Worm (Caenorhabditis elegans) whole organism, mixed stage, embryonic: ENCODE measurements around the gene srlf-11.
A peak's percentile ranks its signal among the peaks of the same experiment; 100 is the strongest.

Experiments
- M03D4.4 ChIP-seq: sonication (generic microtip); optimal IDR thresholded peaks from 2 replicates; lab custom pipeline; 2017; ENCODE audit warnings: mild to moderate bottlenecking, missing genetic modification characterization, missing compliant biosample characterization
- bed-3 ChIP-seq: fragments of 200-800 bp; sonication (Bioruptor generic); optimal IDR thresholded peaks from 3 replicates; lab custom pipeline; 2018; ENCODE audit warnings: mild to moderate bottlenecking, missing genetic modification characterization, moderate library complexity, missing compliant biosample characterization
- blmp-1 ChIP-seq: fragments of 150-350 bp; optimal IDR thresholded peaks from 2 replicates; lab custom pipeline; 2014; ENCODE audit warnings: missing biosample characterization, missing genetic modification characterization
- ceh-39 ChIP-seq: fragments of 150-350 bp; optimal IDR thresholded peaks from 2 replicates; lab custom pipeline; 2014; ENCODE audit warnings: missing biosample characterization, missing genetic modification characterization
- ceh-83 ChIP-seq: fragments of 200-800 bp; sonication (Bioruptor generic); optimal IDR thresholded peaks from 2 replicates; lab custom pipeline; 2018; ENCODE audit warnings: mild to moderate bottlenecking, missing genetic modification characterization, missing compliant biosample characterization
- ces-1 ChIP-seq: fragments of 150-350 bp; optimal IDR thresholded peaks from 2 replicates; lab custom pipeline; 2014; ENCODE audit warnings: missing biosample characterization, missing genetic modification reagents, missing genetic modification characterization
- cnd-1 ChIP-seq: fragments of 200-800 bp; sonication (Bioruptor generic); optimal IDR thresholded peaks from 2 replicates; lab custom pipeline; 2018; ENCODE audit warnings: mild to moderate bottlenecking, missing genetic modification characterization, missing compliant biosample characterization
- elt-1 ChIP-seq: sonication (generic microtip); optimal IDR thresholded peaks from 2 replicates; lab custom pipeline; 2017; ENCODE audit warnings: missing genetic modification characterization, mild to moderate bottlenecking, missing compliant biosample characterization, antibody characterized with exemption, moderate library complexity, borderline replicate concordance; ENCODE audit not compliant: insufficient read depth
- flh-1 ChIP-seq: fragments of 200-800 bp; sonication (Bioruptor generic); optimal IDR thresholded peaks from 2 replicates; lab custom pipeline; 2018; ENCODE audit warnings: mild to moderate bottlenecking, missing genetic modification characterization, moderate library complexity, missing compliant biosample characterization
- ham-2 ChIP-seq: fragments of 200-800 bp; sonication (Bioruptor generic); optimal IDR thresholded peaks from 2 replicates; lab custom pipeline; 2018; ENCODE audit warnings: mild to moderate bottlenecking, missing genetic modification characterization, missing compliant biosample characterization
- hlh-1 ChIP-seq: fragments of 150-350 bp; optimal IDR thresholded peaks from 2 replicates; lab custom pipeline; 2014; ENCODE audit warnings: missing biosample characterization, missing genetic modification reagents, missing genetic modification characterization
- lin-13 ChIP-seq: fragments of 150-350 bp; optimal IDR thresholded peaks from 2 replicates; lab custom pipeline; 2014; ENCODE audit warnings: missing biosample characterization, missing genetic modification characterization
- lsy-2 ChIP-seq: fragments of 150-350 bp; optimal IDR thresholded peaks from 2 replicates; lab custom pipeline; 2014; ENCODE audit warnings: missing biosample characterization, missing genetic modification characterization
- mab-5 ChIP-seq: fragments of 150-350 bp; optimal IDR thresholded peaks from 2 replicates; lab custom pipeline; 2014; ENCODE audit warnings: missing biosample characterization, missing genetic modification characterization
- mep-1 ChIP-seq: fragments of 150-350 bp; optimal IDR thresholded peaks from 2 replicates; lab custom pipeline; 2017; ENCODE audit warnings: missing biosample characterization, missing genetic modification reagents, missing genetic modification characterization, inconsistent platforms
- mls-2 ChIP-seq: sonication (generic microtip); optimal IDR thresholded peaks from 2 replicates; lab custom pipeline; 2016; ENCODE audit warnings: mild to moderate bottlenecking, missing genetic modification characterization, moderate library complexity, missing compliant biosample characterization
- nhr-2 ChIP-seq: fragments of 150-350 bp; optimal IDR thresholded peaks from 2 replicates; lab custom pipeline; 2014; ENCODE audit warnings: missing biosample characterization, missing genetic modification characterization
- nhr-237 ChIP-seq: fragments of 150-350 bp; optimal IDR thresholded peaks from 2 replicates; lab custom pipeline; 2014; ENCODE audit warnings: missing biosample characterization, missing genetic modification characterization
- nhr-28 ChIP-seq: fragments of 150-350 bp; optimal IDR thresholded peaks from 2 replicates; lab custom pipeline; 2014; ENCODE audit warnings: missing biosample characterization, missing genetic modification characterization
- nhr-76 ChIP-seq: sonication (generic microtip); optimal IDR thresholded peaks from 2 replicates; lab custom pipeline; 2017; ENCODE audit warnings: missing biosample characterization, missing genetic modification characterization
- pha-4 ChIP-seq: fragments of 150-350 bp; optimal IDR thresholded peaks from 2 replicates; lab custom pipeline; 2018; ENCODE audit warnings: missing biosample characterization, missing genetic modification reagents, missing genetic modification characterization
- sem-2 ChIP-seq: fragments of 200-800 bp; sonication (Bioruptor generic); optimal IDR thresholded peaks from 2 replicates; lab custom pipeline; 2018; ENCODE audit warnings: mild to moderate bottlenecking, missing genetic modification characterization, missing compliant biosample characterization
- snpc-4 ChIP-seq: fragments of 150-350 bp; optimal IDR thresholded peaks from 2 replicates; lab custom pipeline; 2014; ENCODE audit warnings: missing biosample characterization, missing genetic modification characterization
- sptf-1 ChIP-seq: sonication (generic microtip); optimal IDR thresholded peaks from 2 replicates; lab custom pipeline; 2017; ENCODE audit warnings: mild to moderate bottlenecking, missing genetic modification characterization, moderate library complexity, missing compliant biosample characterization
- tbx-8 ChIP-seq: fragments of 200-800 bp; sonication (Bioruptor generic); optimal IDR thresholded peaks from 2 replicates; lab custom pipeline; 2018; ENCODE audit warnings: mild to moderate bottlenecking, missing genetic modification characterization, moderate library complexity, missing compliant biosample characterization
- unc-39 ChIP-seq: fragments of 150-350 bp; optimal IDR thresholded peaks from 2 replicates; lab custom pipeline; 2014; ENCODE audit warnings: missing biosample characterization, missing genetic modification characterization
- unc-62 ChIP-seq: fragments of 150-350 bp; optimal IDR thresholded peaks from 2 replicates; lab custom pipeline; 2014; ENCODE audit warnings: missing biosample characterization, missing genetic modification reagents, missing genetic modification characterization
- zip-8 ChIP-seq: fragments of 150-350 bp; optimal IDR thresholded peaks from 2 replicates; lab custom pipeline; 2014; ENCODE audit warnings: missing biosample characterization, missing genetic modification characterization

Gene srlf-11

ce11 chrIV:10855049-10855448, 30.8 kb downstream of the srlf-11 start, which contains the start of gene T11G6.3:
Gene T11G6.3, minus strand, starts transcription at chrIV:10855237.
- TF ChIP-seq ceh-83 (GFP tag; lab: Kevin White, UChicago) (no peak), bed-3 (GFP tag; lab: Kevin White, UChicago) (no peak), mls-2 (no peak), flh-1 (no peak), zip-8 (tag; lab: Kevin White, UChicago) (no peak), ceh-39 (no peak), sem-2 (no peak), M03D4.4 (no peak), snpc-4 (tag; lab: Kevin White, UChicago) (no peak), nhr-237 (tag; lab: Kevin White, UChicago) (no peak), elt-1 (tag; lab: Kevin White, UChicago) (no peak), unc-62 (no peak), mab-5 (no peak), hlh-1 (tag; lab: Kevin White, UChicago) (no peak), unc-39 (tag; lab: Kevin White, UChicago) (no peak), blmp-1 (tag; lab: Kevin White, UChicago) (no peak), tbx-8 (GFP tag; lab: Kevin White, UChicago) (no peak)

DNA sequence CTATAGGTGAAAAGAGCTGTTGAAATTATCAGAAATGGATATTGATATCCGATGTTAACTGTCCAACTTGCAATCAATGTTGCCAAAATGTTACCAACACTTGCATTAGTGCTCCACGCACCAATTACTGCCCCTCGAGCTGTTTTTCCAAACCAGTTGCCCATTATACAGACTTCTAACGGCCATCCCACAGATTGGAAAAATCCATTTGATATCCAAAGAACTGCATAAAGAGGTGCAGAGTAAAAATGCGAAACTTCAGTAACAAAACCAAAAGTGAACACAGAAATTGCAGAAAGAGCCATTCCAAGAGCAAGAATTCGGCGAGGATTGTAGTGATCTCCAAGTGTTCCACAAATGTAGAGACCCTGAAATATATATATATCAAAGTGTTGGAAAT, 31.8 kb downstream of the srlf-11 start:
- no peak for TF ChIP-seq ham-2 (GFP tag; lab: Kevin White, UChicago)
- TF ChIP-seq, all 35 proteins: peak for 0

DNA sequence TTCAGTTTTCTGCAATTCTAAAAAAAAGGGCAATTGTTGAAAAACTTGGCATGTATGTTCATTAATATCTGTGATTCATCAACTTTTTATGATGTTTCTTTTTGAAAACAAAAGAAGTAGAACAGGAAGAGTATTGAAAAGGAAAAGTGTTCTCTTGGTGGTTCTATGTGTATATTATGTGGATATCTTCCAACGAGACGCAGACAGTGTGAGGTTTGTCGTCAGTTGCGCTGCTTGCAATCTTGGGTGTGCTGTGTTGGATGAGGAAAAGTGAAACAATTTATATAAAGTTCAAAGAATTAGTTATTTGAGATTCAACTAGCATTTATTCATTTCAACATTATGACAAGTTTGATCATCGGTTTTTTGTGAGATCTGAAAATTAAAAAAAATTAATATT, 33.4 kb downstream of the srlf-11 start:
- TF ChIP-seq ces-1 (GFP tag; lab: Kevin White, UChicago), result no peak
- peak; percentile 77 for TF ChIP-seq hlh-1 (tag; lab: Kevin White, UChicago)
- no peak for TF ChIP-seq nhr-76 (tag; lab: Kevin White, UChicago)
- no peak for TF ChIP-seq unc-39 (tag; lab: Kevin White, UChicago)
- no peak for TF ChIP-seq cnd-1 (tag; lab: Kevin White, UChicago)

DNA sequence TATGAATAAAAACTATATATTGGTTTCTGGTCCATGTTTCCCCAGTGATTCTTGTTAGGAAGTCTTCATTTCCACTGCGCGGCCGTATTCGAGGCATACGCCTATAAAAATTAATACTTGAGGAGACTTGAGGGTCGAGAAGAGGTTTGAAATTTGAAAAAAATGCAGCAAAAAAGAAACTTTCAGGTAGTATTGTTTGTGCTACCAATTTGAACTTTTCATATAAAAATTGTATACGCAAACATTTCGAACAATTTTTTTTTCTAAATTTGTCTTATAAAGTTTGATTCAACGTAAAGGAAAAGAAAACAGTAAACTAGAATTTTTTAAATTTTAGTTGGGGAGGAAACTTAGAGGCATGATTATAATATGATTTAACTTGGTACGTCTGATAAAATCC, 34.0 kb downstream of the srlf-11 start, which contains the start of gene T11G6.4:
Gene T11G6.4 (minus strand): TSS at position 101 of the 400 bp plus-strand sequence.
- TF ChIP-seq pha-4 (no peak), snpc-4 (tag; lab: Kevin White, UChicago) (no peak), lin-13 (tag; lab: Kevin White, UChicago) (no peak), zip-8 (tag; lab: Kevin White, UChicago) (no peak), unc-62 (no peak)
- TF ChIP-seq, all 35 proteins: peak for 0

ce11 chrIV:10851136-10851535, 34.7 kb downstream of the srlf-11 start:
- no peak for TF ChIP-seq snpc-4 (tag; lab: Kevin White, UChicago)
- no peak for TF ChIP-seq ceh-83 (GFP tag; lab: Kevin White, UChicago)
- TF ChIP-seq sem-2, result no peak
- TF ChIP-seq mep-1 (tag; lab: Kevin White, UChicago), result no peak
- TF ChIP-seq nhr-76 (tag; lab: Kevin White, UChicago), result no peak
- TF ChIP-seq elt-1 (tag; lab: Kevin White, UChicago), result no peak
- TF ChIP-seq nhr-2 (tag; lab: Kevin White, UChicago), result no peak

- no peak for TF ChIP-seq lin-13 (tag; lab: Kevin White, UChicago)
- peak; percentile 93 for TF ChIP-seq lsy-2
- no peak for TF ChIP-seq ceh-83 (GFP tag; lab: Kevin White, UChicago)
- TF ChIP-seq nhr-28 (tag; lab: Kevin White, UChicago), result no peak
- TF ChIP-seq sptf-1, result no peak
Measured at ce11 chrIV:10842705-10843364, 43.0 kb downstream of the srlf-11 start, which contains the start of gene T11G6.5. Gene T11G6.5, minus strand, starts transcription at chrIV:10842755.

ce11 chrIV:10842232-10842631, 43.6 kb downstream of the srlf-11 start:
- TF ChIP-seq lin-13 (tag; lab: Kevin White, UChicago), result no peak
- TF ChIP-seq ceh-83 (GFP tag; lab: Kevin White, UChicago), result no peak
- TF ChIP-seq sptf-1, result no peak
- no peak for TF ChIP-seq nhr-28 (tag; lab: Kevin White, UChicago)
